Worm (Caenorhabditis elegans): ENCODE data around the gene C42D4.18.

Gene C42D4.18

ce11 chrIV:7175346-7175745 lies 8.8 kb downstream of the C42D4.18 start, which contains the start of gene C42D4.19:
C42D4.19 (plus strand) TSS chrIV:7175646.
- no peak for TF ChIP-seq T22C8.4 (GFP tag; IDR thresholded peaks at IDR 0.05)
- TF ChIP-seq ztf-23 (GFP tag; IDR thresholded peaks at IDR 0.05) = no peak
- no peak for TF ChIP-seq tab-1 (GFP tag; IDR thresholded peaks at IDR 0.05)
- TF ChIP-seq med-1 (GFP tag; optimal IDR thresholded peaks at IDR 0.05; ENCODE audit: insufficient read depth) = no peak
- no peak for TF ChIP-seq cog-1 (tag; optimal IDR thresholded peaks at IDR 0.05)
- no peak for TF ChIP-seq ref-1 (GFP tag; conservative IDR thresholded peaks at IDR 0.05)
- TF ChIP-seq klf-2 (GFP tag; conservative IDR thresholded peaks at IDR 0.05) = no peak

- TF ChIP-seq cog-1 (tag; optimal IDR thresholded peaks at IDR 0.05) = no peak
- no peak for TF ChIP-seq ztf-29 (GFP tag; IDR thresholded peaks at IDR 0.05)
- TF ChIP-seq flt-1 (GFP tag; IDR thresholded peaks at IDR 0.05) = no peak
- TF ChIP-seq med-1 (GFP tag; optimal IDR thresholded peaks at IDR 0.05; ENCODE audit: insufficient read depth) = no peak
- TF ChIP-seq T22C8.4 (GFP tag; IDR thresholded peaks at IDR 0.05) = no peak
- TF ChIP-seq ref-1 (GFP tag; conservative IDR thresholded peaks at IDR 0.05) = no peak
- no peak for TF ChIP-seq tab-1 (GFP tag; IDR thresholded peaks at IDR 0.05)
- no peak for TF ChIP-seq klf-2 (GFP tag; conservative IDR thresholded peaks at IDR 0.05)
- no peak for TF ChIP-seq ztf-23 (GFP tag; IDR thresholded peaks at IDR 0.05)
Observed at ce11 chrIV:7176887-7177286, 10.3 kb downstream of the C42D4.18 start, which contains the start of gene str-44. str-44 (plus strand) TSS chrIV:7177187.

ce11 chrIV:7178942-7179341 lies 12.4 kb downstream of the C42D4.18 start, which contains the start of gene C42D4.3:
C42D4.3 (plus strand) TSS chrIV:7179239.
- no peak for TF ChIP-seq tab-1 (GFP tag; IDR thresholded peaks at IDR 0.05)
- no peak for TF ChIP-seq ztf-23 (GFP tag; IDR thresholded peaks at IDR 0.05)
- TF ChIP-seq ref-1 (GFP tag; conservative IDR thresholded peaks at IDR 0.05) = no peak
- no peak for TF ChIP-seq T22C8.4 (GFP tag; IDR thresholded peaks at IDR 0.05)
- no peak for TF ChIP-seq med-1 (GFP tag; optimal IDR thresholded peaks at IDR 0.05; ENCODE audit: insufficient read depth)
- TF ChIP-seq flt-1 (GFP tag; IDR thresholded peaks at IDR 0.05) = no peak
- no peak for TF ChIP-seq klf-2 (GFP tag; conservative IDR thresholded peaks at IDR 0.05)
- no peak for TF ChIP-seq ztf-29 (GFP tag; IDR thresholded peaks at IDR 0.05)
- TF ChIP-seq cog-1 (tag; optimal IDR thresholded peaks at IDR 0.05) = no peak

- TF ChIP-seq tab-1 (GFP tag; IDR thresholded peaks at IDR 0.05) = no peak
- no peak for TF ChIP-seq klf-2 (GFP tag; conservative IDR thresholded peaks at IDR 0.05)
- TF ChIP-seq T22C8.4 (GFP tag; IDR thresholded peaks at IDR 0.05) = no peak
- TF ChIP-seq ztf-29 (GFP tag; IDR thresholded peaks at IDR 0.05) = no peak
- TF ChIP-seq flt-1 (GFP tag; IDR thresholded peaks at IDR 0.05) = no peak
- no peak for TF ChIP-seq ref-1 (GFP tag; conservative IDR thresholded peaks at IDR 0.05)
- TF ChIP-seq ztf-23 (GFP tag; IDR thresholded peaks at IDR 0.05) = no peak
- TF ChIP-seq cog-1 (tag; optimal IDR thresholded peaks at IDR 0.05) = no peak
- TF ChIP-seq med-1 (GFP tag; optimal IDR thresholded peaks at IDR 0.05; ENCODE audit: insufficient read depth) = no peak
Observed at ce11 chrIV:7180304-7180703, 13.7 kb downstream of the C42D4.18 start, which contains the start of gene cest-10. cest-10 (plus strand) TSS chrIV:7180557.

ce11 chrIV:7182818-7183217 lies 16.2 kb downstream of the C42D4.18 start:
- TF ChIP-seq med-1 (GFP tag; optimal IDR thresholded peaks at IDR 0.05; ENCODE audit: insufficient read depth) = no peak

ce11 chrIV:7184597-7184996 lies 18.0 kb downstream of the C42D4.18 start, which contains the start of gene clec-179:
clec-179 (minus strand) TSS chrIV:7184697.
- TF ChIP-seq cog-1 (tag; optimal IDR thresholded peaks at IDR 0.05) (no peak), T22C8.4 (GFP tag; IDR thresholded peaks at IDR 0.05) (no peak), ztf-23 (GFP tag; IDR thresholded peaks at IDR 0.05) (no peak), klf-2 (GFP tag; conservative IDR thresholded peaks at IDR 0.05) (no peak), ztf-29 (GFP tag; IDR thresholded peaks at IDR 0.05) (no peak), ref-1 (GFP tag; conservative IDR thresholded peaks at IDR 0.05) (no peak), tab-1 (GFP tag; IDR thresholded peaks at IDR 0.05) (no peak), flt-1 (GFP tag; IDR thresholded peaks at IDR 0.05) (no peak), med-1 (GFP tag; optimal IDR thresholded peaks at IDR 0.05; ENCODE audit: insufficient read depth) (no peak)

- TF ChIP-seq cog-1 (tag; optimal IDR thresholded peaks at IDR 0.05) (no peak), flt-1 (GFP tag; IDR thresholded peaks at IDR 0.05) (no peak), ztf-23 (GFP tag; IDR thresholded peaks at IDR 0.05) (no peak), klf-2 (GFP tag; conservative IDR thresholded peaks at IDR 0.05) (no peak), ref-1 (GFP tag; conservative IDR thresholded peaks at IDR 0.05) (no peak), T22C8.4 (GFP tag; IDR thresholded peaks at IDR 0.05) (no peak), ztf-29 (GFP tag; IDR thresholded peaks at IDR 0.05) (no peak), med-1 (GFP tag; optimal IDR thresholded peaks at IDR 0.05; ENCODE audit: insufficient read depth) (no peak), tab-1 (GFP tag; IDR thresholded peaks at IDR 0.05) (no peak)
Observed at ce11 chrIV:7186756-7187155, 20.2 kb downstream of the C42D4.18 start, which contains the start of gene str-249. str-249 (minus strand) TSS chrIV:7186856.

- TF ChIP-seq tab-1 (GFP tag; IDR thresholded peaks at IDR 0.05) (no peak), med-1 (GFP tag; optimal IDR thresholded peaks at IDR 0.05; ENCODE audit: insufficient read depth) (no peak), ztf-29 (GFP tag; IDR thresholded peaks at IDR 0.05) (no peak), T22C8.4 (GFP tag; IDR thresholded peaks at IDR 0.05) (no peak), klf-2 (GFP tag; conservative IDR thresholded peaks at IDR 0.05) (no peak), flt-1 (GFP tag; IDR thresholded peaks at IDR 0.05) (no peak)
Observed at ce11 chrIV:7188030-7188429, 21.4 kb downstream of the C42D4.18 start, which contains the start of gene C42D4.13. C42D4.13 (minus strand) TSS chrIV:7188130.

- TF ChIP-seq ztf-29 (GFP tag; IDR thresholded peaks at IDR 0.05) (no peak), klf-2 (GFP tag; conservative IDR thresholded peaks at IDR 0.05) (no peak), med-1 (GFP tag; optimal IDR thresholded peaks at IDR 0.05; ENCODE audit: insufficient read depth) (no peak)
Observed at ce11 chrIV:7188528-7189422, 22.2 kb downstream of the C42D4.18 start, which contains the start of gene srlf-7. srlf-7 (plus strand) TSS chrIV:7189287.
